Worm (Caenorhabditis elegans) whole organism, L4 larva: ENCODE measurements around the gene spv-1.

Source experiments
- F26F4.8 ChIP-seq: fragments of 200-800 bp; sonication (Bioruptor generic); conservative IDR thresholded peaks from 2 replicates; pipeline ENCODE4 v1.3.6; 2022; ENCODE audit warnings: missing genetic modification characterization, missing compliant biosample characterization
- R02D3.7 ChIP-seq: fragments of 150-350 bp; sonication (generic microtip); optimal IDR thresholded peaks from 3 replicates; lab custom pipeline; 2014; ENCODE audit warnings: missing biosample characterization, missing genetic modification characterization
- ZK546.5 ChIP-seq, 2 experiments: sonication (generic microtip); optimal IDR thresholded peaks; 2 replicates each; lab custom pipeline; 2017; ENCODE audit warnings: missing biosample characterization in 2 of 2, missing genetic modification characterization in 2 of 2
- aha-1 ChIP-seq: fragments of 150-350 bp; peaks from one replicate; lab custom pipeline; 2014; ENCODE audit warnings: missing biosample characterization, missing genetic modification characterization
- aly-2 ChIP-seq: sonication (generic microtip); optimal IDR thresholded peaks from 2 replicates; lab custom pipeline; 2018; ENCODE audit warnings: missing biosample characterization, missing genetic modification characterization
- ama-1 ChIP-seq: fragments of 150-350 bp; optimal IDR thresholded peaks from 2 replicates; lab custom pipeline; 2014; ENCODE audit warnings: inconsistent platforms, mixed read lengths
- ceh-20 ChIP-seq: fragments of 200-800 bp; sonication (Bioruptor generic); IDR thresholded peaks from 2 replicates; pipeline ENCODE4 v1.3.6; 2022; ENCODE audit warnings: missing genetic modification reagents, missing genetic modification characterization, missing compliant biosample characterization
- ceh-44 ChIP-seq: fragments of 200-800 bp; sonication (Bioruptor generic); IDR thresholded peaks from 2 replicates; pipeline ENCODE4 v1.3.6; 2022; ENCODE audit warnings: missing genetic modification reagents, missing genetic modification characterization, missing compliant biosample characterization
- ces-1 ChIP-seq: fragments of 150-350 bp; sonication (generic microtip); optimal IDR thresholded peaks from 4 replicates; lab custom pipeline; 2014; ENCODE audit warnings: missing biosample characterization, missing genetic modification reagents, missing genetic modification characterization
- cey-2 ChIP-seq: sonication (generic microtip); optimal IDR thresholded peaks from 3 replicates; lab custom pipeline; 2017; ENCODE audit warnings: missing genetic modification characterization, mild to moderate bottlenecking, missing compliant biosample characterization, antibody characterized with exemption, borderline replicate concordance; ENCODE audit not compliant: insufficient read depth
- daf-16 ChIP-seq, 3 experiments: sonication (generic microtip); optimal IDR thresholded peaks; 2 replicates each; lab custom pipeline; 2016 to 2017; ENCODE audit warnings: missing genetic modification characterization in 3 of 3, missing genetic modification reagents in 3 of 3, mild to moderate bottlenecking in 2 of 3, missing compliant biosample characterization in 2 of 3, missing biosample characterization in 1 of 3, moderate library complexity in 1 of 3
- daf-8 ChIP-seq: fragments of 200-800 bp; sonication (Bioruptor generic); IDR thresholded peaks from 2 replicates; pipeline ENCODE4 v1.3.6; 2022; ENCODE audit warnings: missing genetic modification characterization, missing compliant biosample characterization
- dve-1 ChIP-seq: sonication (generic microtip); optimal IDR thresholded peaks from 2 replicates; lab custom pipeline; 2017; ENCODE audit warnings: antibody characterized with exemption, mild to moderate bottlenecking, missing genetic modification characterization, missing compliant biosample characterization; ENCODE audit not compliant: insufficient read depth
- egl-27 ChIP-seq: sonication (generic microtip); optimal IDR thresholded peaks from 3 replicates; lab custom pipeline; 2017; ENCODE audit warnings: missing biosample characterization, missing genetic modification reagents, missing genetic modification characterization
- fos-1 ChIP-seq: fragments of 150-350 bp; optimal IDR thresholded peaks from 2 replicates; lab custom pipeline; 2014; ENCODE audit warnings: missing biosample characterization, missing genetic modification characterization
- hif-1 ChIP-seq, 2 experiments: sonication (generic microtip); optimal IDR thresholded peaks; 2 replicates each; lab custom pipeline; 2016 to 2017; ENCODE audit warnings: missing compliant biosample characterization in 2 of 2, missing genetic modification characterization in 2 of 2, missing genetic modification reagents in 2 of 2, missing genotype in 2 of 2, mild to moderate bottlenecking in 1 of 2
- hlh-11 ChIP-seq: fragments of 200-800 bp; sonication (Bioruptor generic); optimal IDR thresholded peaks from 2 replicates; lab custom pipeline; 2018; ENCODE audit warnings: mild to moderate bottlenecking, missing genetic modification characterization, missing compliant biosample characterization
- hmg-1.1 ChIP-seq: fragments of 200-800 bp; sonication (Bioruptor generic); IDR thresholded peaks from 2 replicates; pipeline ENCODE4 v1.3.6; 2022; ENCODE audit warnings: missing genetic modification reagents, missing genetic modification characterization, missing compliant biosample characterization
- lim-7 ChIP-seq: fragments of 200-800 bp; sonication (Bioruptor generic); IDR thresholded peaks from 2 replicates; pipeline ENCODE4 v1.3.6; 2022; ENCODE audit warnings: missing genetic modification characterization, missing compliant biosample characterization
- lin-1 ChIP-seq: fragments of 200-800 bp; sonication (Bioruptor generic); IDR thresholded peaks from 2 replicates; pipeline ENCODE4 v1.3.6; 2022; ENCODE audit warnings: missing genetic modification reagents, missing genetic modification characterization, missing compliant biosample characterization
- lin-13 ChIP-seq: fragments of 150-350 bp; optimal IDR thresholded peaks from 2 replicates; lab custom pipeline; 2014; ENCODE audit warnings: missing biosample characterization, missing genetic modification reagents, missing genetic modification characterization
- lin-38 ChIP-seq: fragments of 200-800 bp; sonication (Bioruptor generic); IDR thresholded peaks from 2 replicates; pipeline ENCODE4 v1.3.6; 2022; ENCODE audit warnings: missing genetic modification reagents, missing genetic modification characterization, missing compliant biosample characterization
- lin-39 ChIP-seq: fragments of 150-350 bp; optimal IDR thresholded peaks from 2 replicates; lab custom pipeline; 2014; ENCODE audit warnings: missing biosample characterization, missing genetic modification reagents, missing genetic modification characterization
- lir-3 ChIP-seq: sonication (generic microtip); optimal IDR thresholded peaks from 2 replicates; lab custom pipeline; 2016; ENCODE audit warnings: mild to moderate bottlenecking, missing genetic modification characterization, missing compliant biosample characterization
- lsy-2 ChIP-seq, 2 experiments: fragments of 150-350 bp in 1 of 2; sonication (generic microtip) in 1 of 2; optimal IDR thresholded peaks; 2 replicates each; lab custom pipeline; 2014 to 2017; ENCODE audit warnings: missing biosample characterization in 2 of 2, missing genetic modification characterization in 2 of 2
- madf-5 ChIP-seq, 2 experiments: fragments of 200-800 bp; sonication (Bioruptor generic); IDR thresholded peaks; 2 replicates each; pipeline ENCODE4 v1.3.6; 2022; ENCODE audit warnings: missing compliant biosample characterization in 2 of 2, missing genetic modification characterization in 2 of 2
- mdt-29 ChIP-seq: fragments of 200-800 bp; sonication (Bioruptor generic); IDR thresholded peaks from 2 replicates; pipeline ENCODE4 v1.3.6; 2022; ENCODE audit warnings: missing genetic modification reagents, missing genetic modification characterization, missing compliant biosample characterization
- mep-1 ChIP-seq: fragments of 150-350 bp; sonication (generic microtip); optimal IDR thresholded peaks from 3 replicates; lab custom pipeline; 2014; ENCODE audit warnings: missing biosample characterization, missing genetic modification characterization
- mes-2 ChIP-seq: sonication (generic microtip); optimal IDR thresholded peaks from 2 replicates; lab custom pipeline; 2016; ENCODE audit warnings: missing genotype, mild to moderate bottlenecking, missing genetic modification characterization, missing compliant biosample characterization; ENCODE audit not compliant: poor library complexity, severe bottlenecking
- mxl-3 ChIP-seq: fragments of 200-800 bp; sonication (Bioruptor generic); optimal IDR thresholded peaks from 2 replicates; lab custom pipeline; 2018; ENCODE audit warnings: mild to moderate bottlenecking, missing genetic modification characterization, missing compliant biosample characterization
- nhr-10 ChIP-seq: fragments of 150-350 bp; optimal IDR thresholded peaks from 2 replicates; lab custom pipeline; 2014; ENCODE audit warnings: missing biosample characterization, missing genetic modification characterization
- nhr-11 ChIP-seq: fragments of 150-350 bp; optimal IDR thresholded peaks from 2 replicates; lab custom pipeline; 2014; ENCODE audit warnings: missing biosample characterization, missing genetic modification characterization
- nhr-28 ChIP-seq: fragments of 150-350 bp; optimal IDR thresholded peaks from 2 replicates; lab custom pipeline; 2014; ENCODE audit warnings: missing biosample characterization, missing genetic modification characterization
- nhr-41 ChIP-seq: fragments of 200-800 bp; sonication (Bioruptor generic); IDR thresholded peaks from 2 replicates; pipeline ENCODE4 v1.3.6; 2022; ENCODE audit warnings: missing genetic modification reagents, missing genetic modification characterization, missing compliant biosample characterization
- nhr-6 ChIP-seq: fragments of 150-350 bp; optimal IDR thresholded peaks from 2 replicates; lab custom pipeline; 2014; ENCODE audit warnings: missing biosample characterization, missing genetic modification characterization
- nhr-76 ChIP-seq: fragments of 150-350 bp; optimal IDR thresholded peaks from 2 replicates; lab custom pipeline; 2014; ENCODE audit warnings: missing biosample characterization, missing genetic modification characterization
- php-3 ChIP-seq: fragments of 200-800 bp; sonication (Bioruptor generic); IDR thresholded peaks from 2 replicates; pipeline ENCODE4 v1.3.6; 2022; ENCODE audit warnings: missing genetic modification reagents, missing genetic modification characterization, missing compliant biosample characterization
- pqm-1 ChIP-seq: sonication (generic microtip); optimal IDR thresholded peaks from 2 replicates; lab custom pipeline; 2017; ENCODE audit warnings: missing biosample characterization, missing genetic modification characterization
- rbr-2 ChIP-seq: sonication (generic microtip); optimal IDR thresholded peaks from 2 replicates; lab custom pipeline; 2016; ENCODE audit warnings: missing genotype, missing genetic modification characterization, missing compliant biosample characterization
- sdz-12 ChIP-seq: fragments of 200-800 bp; sonication (Bioruptor generic); optimal IDR thresholded peaks from 2 replicates; lab custom pipeline; 2018; ENCODE audit warnings: mild to moderate bottlenecking, missing genetic modification characterization, missing compliant biosample characterization
- spr-1 ChIP-seq: sonication (generic microtip); optimal IDR thresholded peaks from 2 replicates; lab custom pipeline; 2016; ENCODE audit warnings: mild to moderate bottlenecking, missing genetic modification characterization, missing compliant biosample characterization
- spr-3 ChIP-seq: fragments of 200-800 bp; sonication (Bioruptor generic); optimal IDR thresholded peaks from 2 replicates; lab custom pipeline; 2018; ENCODE audit warnings: mild to moderate bottlenecking, missing genetic modification characterization, missing compliant biosample characterization
- unc-130 ChIP-seq: sonication (generic microtip); optimal IDR thresholded peaks from 2 replicates; lab custom pipeline; 2016; ENCODE audit warnings: missing genetic modification reagents, missing genetic modification characterization, missing compliant biosample characterization
- unc-39 ChIP-seq: sonication (generic microtip); optimal IDR thresholded peaks from 2 replicates; lab custom pipeline; 2017; ENCODE audit warnings: missing biosample characterization, missing genetic modification characterization
- zfp-2 ChIP-seq: sonication (generic microtip); optimal IDR thresholded peaks from 2 replicates; lab custom pipeline; 2016; ENCODE audit warnings: mild to moderate bottlenecking, missing genetic modification characterization, missing compliant biosample characterization
- zfp-3 ChIP-seq: fragments of 200-800 bp; sonication (Bioruptor generic); conservative IDR thresholded peaks from 2 replicates; pipeline ENCODE4 v1.3.6; 2022; ENCODE audit warnings: missing genetic modification reagents, missing genetic modification characterization, missing compliant biosample characterization
- zip-11 ChIP-seq: fragments of 200-800 bp; sonication (Bioruptor generic); IDR thresholded peaks from 2 replicates; pipeline ENCODE4 v1.3.6; 2022; ENCODE audit warnings: missing genetic modification characterization, missing compliant biosample characterization
- zip-2 ChIP-seq: fragments of 150-350 bp; optimal IDR thresholded peaks from 2 replicates; lab custom pipeline; 2014; ENCODE audit warnings: missing biosample characterization, missing genetic modification characterization
- ztf-7 ChIP-seq: fragments of 150-350 bp; optimal IDR thresholded peaks from 2 replicates; lab custom pipeline; 2014; ENCODE audit warnings: missing biosample characterization, missing genetic modification characterization

Gene spv-1

DNA sequence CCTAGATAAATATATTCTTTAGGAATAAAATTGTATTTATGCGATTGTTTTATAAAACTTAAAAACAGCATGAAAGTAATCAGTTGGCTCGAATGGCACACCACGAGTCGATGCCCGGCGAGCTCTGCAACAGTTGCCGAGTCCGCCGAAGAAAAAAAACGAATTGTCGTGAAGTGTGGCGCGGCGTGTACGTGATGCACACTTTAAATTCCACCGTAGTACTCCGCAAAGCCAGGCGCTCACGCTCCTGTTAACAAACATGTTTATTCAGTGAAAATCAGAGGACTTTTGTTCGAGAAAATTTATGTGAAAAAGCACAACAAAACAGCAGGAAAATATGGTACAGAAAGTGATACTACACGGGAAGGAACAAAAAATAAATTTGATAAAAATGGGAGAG lies 57.9 kb downstream of the spv-1 start (continued):
- TF ChIP-seq lir-3 (tag; lab: Kevin White, UChicago) (no peak), dve-1 (tag; lab: Kevin White, UChicago) (peak; percentile 6), ceh-20 (GFP tag; lab: Robert Waterston, UW) (no peak), hmg-1.1 (GFP tag; lab: Robert Waterston, UW) (peak; percentile 57; the same call in 1 of the 2 replicates), rbr-2 (tag; lab: Kevin White, UChicago) (peak; percentile 25), lim-7 (GFP tag; lab: Robert Waterston, UW) (no peak), unc-39 (tag; lab: Kevin White, UChicago) (no peak), pqm-1 (tag; lab: Kevin White, UChicago) (no peak), mes-2 (tag; lab: Kevin White, UChicago) (peak; percentile 54), zip-2 (no peak), mep-1 (tag; lab: Kevin White, UChicago) (peak; percentile 46), ZK546.5 (tag; optimal IDR thresholded peaks at IDR 0.05; lab: Kevin White, UChicago) (no peak), lsy-2 (tag; optimal IDR thresholded peaks at IDR 0.05; lab: Kevin White, UChicago) (peak; percentile 76 to 98), fos-1 (no peak), madf-5 (GFP tag; IDR thresholded peaks at IDR 0.05; lab: Robert Waterston, UW) (no peak), aha-1 (peak; percentile 84), mdt-29 (GFP tag; lab: Robert Waterston, UW) (no peak), nhr-76 (tag; lab: Kevin White, UChicago) (no peak), hlh-11 (peak; percentile 22), cey-2 (no peak), nhr-41 (no peak), ztf-7 (no peak), hif-1 (tag; optimal IDR thresholded peaks at IDR 0.05; lab: Kevin White, UChicago) (peak in 1 of 2 experiments; percentile 37), spr-1 (tag; lab: Kevin White, UChicago) (no peak), nhr-10 (tag; lab: Kevin White, UChicago) (no peak), lin-1 (GFP tag; lab: Robert Waterston, UW) (no peak), daf-8 (GFP tag; lab: Robert Waterston, UW) (no peak), R02D3.7 (no peak), nhr-28 (peak; percentile 21), lin-13 (peak; percentile 20), nhr-6 (peak; percentile 35), ama-1 (lab: Kevin White, UChicago) (peak; percentile 32), unc-130 (no peak), ces-1 (GFP tag; lab: Kevin White, UChicago) (no peak)

DNA sequence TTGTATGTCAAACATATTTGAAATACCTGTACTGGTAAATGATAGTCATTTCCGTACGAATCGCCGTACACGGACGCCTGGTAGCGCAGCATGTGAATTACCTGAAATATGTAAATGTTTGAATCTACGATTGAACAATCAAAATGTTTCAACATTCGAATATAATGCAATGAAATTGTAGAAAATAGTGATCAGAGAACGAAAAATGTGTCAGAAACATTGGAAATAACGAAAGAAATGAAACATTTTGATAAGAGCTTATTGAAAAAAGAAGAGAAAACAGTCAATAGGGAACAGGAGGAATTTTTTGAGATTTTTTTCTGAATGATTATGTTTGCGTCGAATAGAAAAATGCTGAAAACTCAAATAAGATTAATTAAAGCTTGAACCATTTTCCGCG lies 58.4 kb downstream of the spv-1 start, which contains the start of gene ztf-17:
ztf-17 (minus strand) TSS at position 101 of the 400 bp plus-strand sequence.
- TF ChIP-seq zfp-2 (tag; lab: Kevin White, UChicago) (no peak), aha-1 (peak; percentile 64)

DNA sequence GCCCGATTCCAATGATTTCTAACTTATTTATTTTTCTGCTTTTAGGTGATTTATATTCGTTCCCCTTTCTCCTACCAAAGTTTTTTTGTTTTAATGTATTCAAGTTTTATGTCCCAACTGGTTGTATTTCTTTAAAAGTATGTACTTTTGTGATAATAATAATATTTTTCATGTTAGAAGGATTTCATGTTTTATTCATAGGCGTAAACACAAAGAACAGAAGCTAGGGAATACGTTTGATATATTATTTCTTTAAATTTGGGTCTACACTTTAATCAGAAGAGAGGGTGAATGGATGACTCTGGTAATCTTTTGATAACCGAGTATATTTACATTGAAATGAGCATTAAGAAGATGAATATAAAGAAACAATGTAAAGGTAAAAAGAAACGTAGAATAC lies 62.4 kb downstream of the spv-1 start:
- TF ChIP-seq dve-1 (tag; lab: Kevin White, UChicago) (no peak), spr-3 (GFP tag; lab: Kevin White, UChicago) (no peak), nhr-11 (tag; lab: Kevin White, UChicago) (no peak), lsy-2 (tag; optimal IDR thresholded peaks at IDR 0.05; lab: Kevin White, UChicago) (peak in 1 of 2 experiments; percentile 8), zfp-3 (GFP tag; lab: Robert Waterston, UW) (no peak), mxl-3 (GFP tag; lab: Kevin White, UChicago) (no peak), daf-16 (GFP tag; optimal IDR thresholded peaks at IDR 0.05; lab: Kevin White, UChicago) (peak in 1 of 2 experiments; percentile 33), daf-16 (tag; optimal IDR thresholded peaks at IDR 0.05; lab: Kevin White, UChicago) (no peak), nhr-6 (no peak), egl-27 (tag; lab: Kevin White, UChicago) (no peak), zip-11 (GFP tag; lab: Robert Waterston, UW) (no peak), lin-39 (no peak), lin-38 (GFP tag; lab: Robert Waterston, UW) (peak; percentile 46), nhr-41 (no peak), unc-39 (tag; lab: Kevin White, UChicago) (no peak), mes-2 (tag; lab: Kevin White, UChicago) (no peak), unc-130 (peak; percentile 40), ceh-44 (GFP tag; lab: Robert Waterston, UW) (no peak), F26F4.8 (GFP tag; lab: Robert Waterston, UW) (no peak), ZK546.5 (tag; optimal IDR thresholded peaks at IDR 0.05; lab: Kevin White, UChicago) (no peak), ama-1 (lab: Kevin White, UChicago) (no peak), mep-1 (tag; lab: Kevin White, UChicago) (peak; percentile 12), aly-2 (tag; lab: Kevin White, UChicago) (no peak), sdz-12 (no peak), php-3 (no peak)
